Worm (Caenorhabditis elegans) whole organism, L3 larva: ENCODE results near the gene clec-19.
"Not testable (repeated sequence)": the region's sequence is repeated elsewhere in the genome, so short reads cannot be mapped to it uniquely, and the experiment has no call there.

ENCODE experiments used
- aly-2 ChIP-seq: fragments of 150-350 bp; optimal IDR thresholded peaks from 2 replicates; lab custom pipeline; 2014; ENCODE audit warnings: missing biosample characterization, missing genetic modification characterization
- ama-1 ChIP-seq: fragments of 150-350 bp; optimal IDR thresholded peaks from 2 replicates; lab custom pipeline; 2018
- ceh-16 ChIP-seq: sonication (generic microtip); optimal IDR thresholded peaks from 2 replicates; lab custom pipeline; 2017; ENCODE audit warnings: missing biosample characterization, missing genetic modification characterization
- ceh-28 ChIP-seq: fragments of 150-350 bp; optimal IDR thresholded peaks from 2 replicates; lab custom pipeline; 2014; ENCODE audit warnings: missing biosample characterization, missing genetic modification reagents, missing genetic modification characterization
- ceh-82 ChIP-seq: fragments of 150-350 bp; optimal IDR thresholded peaks from 2 replicates; lab custom pipeline; 2014; ENCODE audit warnings: missing biosample characterization, missing genetic modification characterization
- ceh-9 ChIP-seq: sonication (generic microtip); optimal IDR thresholded peaks from 2 replicates; lab custom pipeline; 2018; ENCODE audit warnings: missing biosample characterization, missing genetic modification characterization
- daf-12 ChIP-seq: fragments of 150-350 bp; optimal IDR thresholded peaks from 2 replicates; lab custom pipeline; 2014; ENCODE audit warnings: missing biosample characterization, missing genetic modification reagents, missing genetic modification characterization
- egl-27 ChIP-seq: sonication (generic microtip); optimal IDR thresholded peaks from 4 replicates; lab custom pipeline; 2017; ENCODE audit warnings: missing biosample characterization, missing genetic modification reagents, missing genetic modification characterization
- egl-5 ChIP-seq: fragments of 150-350 bp; optimal IDR thresholded peaks from 2 replicates; lab custom pipeline; 2017; ENCODE audit warnings: missing biosample characterization, missing genetic modification reagents, missing genetic modification characterization, inconsistent platforms
- elt-2 ChIP-seq: sonication (generic microtip); optimal IDR thresholded peaks from 2 replicates; lab custom pipeline; 2016; ENCODE audit warnings: missing genetic modification reagents, mild to moderate bottlenecking, missing genetic modification characterization, missing compliant biosample characterization
- elt-3 ChIP-seq, 3 experiments: fragments of 150-350 bp in 1 of 3; sonication (generic microtip) in 2 of 3; optimal IDR thresholded peaks; 2 replicates in 2 of 3; 4 replicates in 1 of 3; lab custom pipeline; 2014 to 2017; ENCODE audit warnings: missing biosample characterization in 3 of 3, missing genetic modification characterization in 3 of 3
- eor-1 ChIP-seq, 2 experiments: fragments of 150-350 bp; optimal IDR thresholded peaks; 2 replicates each; lab custom pipeline; 2014 to 2018; ENCODE audit warnings: missing biosample characterization in 2 of 2, missing genetic modification characterization in 2 of 2
- fkh-10 ChIP-seq: sonication (generic microtip); optimal IDR thresholded peaks from 2 replicates; lab custom pipeline; 2017; ENCODE audit warnings: missing biosample characterization, missing genetic modification reagents, missing genetic modification characterization
- fos-1 ChIP-seq: fragments of 150-350 bp; optimal IDR thresholded peaks from 2 replicates; lab custom pipeline; 2014; ENCODE audit warnings: missing biosample characterization, missing genetic modification characterization
- lin-15B ChIP-seq: fragments of 150-350 bp; optimal IDR thresholded peaks from 2 replicates; lab custom pipeline; 2014; ENCODE audit warnings: missing biosample characterization, missing genetic modification characterization
- lin-39 ChIP-seq: fragments of 150-350 bp; optimal IDR thresholded peaks from 2 replicates; lab custom pipeline; 2018; ENCODE audit warnings: missing biosample characterization, missing genetic modification reagents, missing genetic modification characterization
- lsy-12 ChIP-seq: sonication (generic microtip); optimal IDR thresholded peaks from 2 replicates; lab custom pipeline; 2016; ENCODE audit warnings: mild to moderate bottlenecking, missing genetic modification characterization, missing compliant biosample characterization
- mdl-1 ChIP-seq: fragments of 150-350 bp; optimal IDR thresholded peaks from 2 replicates; lab custom pipeline; 2014; ENCODE audit warnings: missing biosample characterization, missing genetic modification characterization
- mml-1 ChIP-seq: fragments of 150-350 bp; sonication (generic microtip); optimal IDR thresholded peaks from 3 replicates; lab custom pipeline; 2014; ENCODE audit warnings: missing biosample characterization, missing genetic modification characterization
- nfya-1 ChIP-seq: sonication (generic microtip); optimal IDR thresholded peaks from 2 replicates; lab custom pipeline; 2017; ENCODE audit warnings: missing genetic modification characterization, mild to moderate bottlenecking, missing compliant biosample characterization, antibody characterized with exemption, moderate library complexity; ENCODE audit not compliant: insufficient read depth
- nhr-12 ChIP-seq: fragments of 150-350 bp; optimal IDR thresholded peaks from 2 replicates; lab custom pipeline; 2014; ENCODE audit warnings: missing biosample characterization, missing genetic modification characterization
- nhr-23 ChIP-seq: fragments of 150-350 bp; optimal IDR thresholded peaks from 2 replicates; lab custom pipeline; 2014; ENCODE audit warnings: missing biosample characterization, missing genetic modification reagents, missing genetic modification characterization
- nhr-25 ChIP-seq: sonication (generic microtip); optimal IDR thresholded peaks from 2 replicates; lab custom pipeline; 2017; ENCODE audit warnings: missing biosample characterization, missing genetic modification characterization
- nhr-28 ChIP-seq: fragments of 150-350 bp; optimal IDR thresholded peaks from 2 replicates; lab custom pipeline; 2014; ENCODE audit warnings: missing biosample characterization, missing genetic modification characterization
- nhr-43 ChIP-seq: sonication (generic microtip); optimal IDR thresholded peaks from 2 replicates; lab custom pipeline; 2016; ENCODE audit warnings: mild to moderate bottlenecking, missing genetic modification characterization, missing compliant biosample characterization; ENCODE audit not compliant: poor library complexity, severe bottlenecking
- nhr-77 ChIP-seq: fragments of 150-350 bp; optimal IDR thresholded peaks from 2 replicates; lab custom pipeline; 2014; ENCODE audit warnings: missing biosample characterization, missing genetic modification characterization
- pha-4 ChIP-seq: fragments of 150-350 bp; optimal IDR thresholded peaks from 2 replicates; lab custom pipeline; 2014; ENCODE audit warnings: missing biosample characterization, missing genetic modification reagents, missing genetic modification characterization
- pqm-1 ChIP-seq: fragments of 150-350 bp; optimal IDR thresholded peaks from 2 replicates; lab custom pipeline; 2017; ENCODE audit warnings: missing biosample characterization, missing genetic modification characterization, inconsistent platforms
- skn-1 ChIP-seq: fragments of 150-350 bp; optimal IDR thresholded peaks from 2 replicates; lab custom pipeline; 2014; ENCODE audit warnings: missing biosample characterization, missing genetic modification characterization
- snpc-4 ChIP-seq: fragments of 150-350 bp; optimal IDR thresholded peaks from 2 replicates; lab custom pipeline; 2014; ENCODE audit warnings: missing biosample characterization, missing genetic modification characterization
- tbx-2 ChIP-seq: sonication (generic microtip); optimal IDR thresholded peaks from 2 replicates; lab custom pipeline; 2016; ENCODE audit warnings: mild to moderate bottlenecking, missing genetic modification characterization, missing compliant biosample characterization
- unc-39 ChIP-seq: sonication (generic microtip); optimal IDR thresholded peaks from 4 replicates; lab custom pipeline; 2017; ENCODE audit warnings: missing biosample characterization, missing genetic modification characterization
- unc-62 ChIP-seq: fragments of 150-350 bp; sonication (generic microtip); optimal IDR thresholded peaks from 4 replicates; lab custom pipeline; 2014; ENCODE audit warnings: missing biosample characterization, missing genetic modification reagents, missing genetic modification characterization
- zag-1 ChIP-seq: fragments of 150-350 bp; optimal IDR thresholded peaks from 2 replicates; lab custom pipeline; 2014; ENCODE audit warnings: missing biosample characterization, missing genetic modification characterization

Gene clec-19

ce11 chrII:1767458-1767857 is 23.2 kb downstream of the clec-19 start:
- TF ChIP-seq elt-2 (tag; lab: Kevin White, UChicago) (peak; percentile 75), pqm-1 (tag; lab: Kevin White, UChicago) (peak; percentile 39)

DNA sequence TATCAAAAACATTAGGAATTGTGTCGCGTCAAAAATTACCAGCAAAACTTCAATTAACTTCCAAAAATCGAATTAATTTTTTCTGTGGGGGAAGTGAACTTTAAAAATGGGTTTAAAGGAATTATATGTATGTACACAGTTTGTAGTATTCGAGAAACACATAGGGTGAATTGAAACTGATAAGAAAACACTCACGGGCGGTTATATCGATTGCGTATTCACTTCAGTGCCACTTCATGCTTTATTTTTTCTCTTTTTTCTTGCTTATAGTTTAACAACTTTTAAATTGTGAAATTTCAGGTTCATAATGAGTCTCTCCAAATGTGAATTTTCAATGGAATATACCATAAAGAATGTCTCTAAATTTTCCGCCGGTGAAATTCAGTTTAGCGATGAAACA is 27.1 kb downstream of the clec-19 start, which contains the start of gene math-26:
TSS of gene math-26 (plus strand) at position 301 of the 400 bp plus-strand sequence.
- TF ChIP-seq elt-2 (tag; lab: Kevin White, UChicago) = peak; percentile 21

DNA sequence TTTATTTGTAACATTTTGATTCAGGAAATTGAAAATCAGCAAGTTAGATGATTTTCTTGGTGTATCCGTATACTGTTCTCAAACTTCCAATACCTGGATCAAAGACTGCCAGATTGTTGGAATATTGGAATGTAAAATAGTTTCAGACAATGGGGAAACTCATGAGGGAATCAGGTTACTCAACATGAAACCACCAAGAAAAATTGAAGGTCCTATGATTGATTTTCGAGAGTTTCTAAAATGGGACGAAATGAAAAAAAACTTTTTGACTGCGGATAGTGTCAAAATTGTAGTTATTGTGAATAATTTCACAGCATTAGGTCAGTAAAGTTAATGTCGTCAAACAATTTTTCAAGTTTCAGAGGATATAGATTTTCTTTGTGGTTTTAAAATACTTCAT is 27.5 kb downstream of the clec-19 start, which contains the start of gene math-3:
TSS of gene math-3 (plus strand) at position 301 of the 400 bp plus-strand sequence.
- no peak for TF ChIP-seq pha-4 (tag; lab: Kevin White, UChicago)
- no peak for TF ChIP-seq fos-1 (tag; lab: Kevin White, UChicago)
- no peak for TF ChIP-seq ceh-16 (tag; lab: Kevin White, UChicago)
- no peak for TF ChIP-seq eor-1 (tag; optimal IDR thresholded peaks at IDR 0.05; lab: Kevin White, UChicago)
- no peak for TF ChIP-seq fkh-10 (GFP tag; lab: Kevin White, UChicago)
- TF ChIP-seq lsy-12 (tag; lab: Kevin White, UChicago) = no peak
- no peak for TF ChIP-seq nhr-25 (tag; lab: Kevin White, UChicago)
- no peak for TF ChIP-seq nhr-43 (tag; lab: Kevin White, UChicago)
- TF ChIP-seq aly-2 = no peak
- no peak for TF ChIP-seq nhr-23 (tag; lab: Kevin White, UChicago)
- no peak for TF ChIP-seq ceh-28 (tag; lab: Kevin White, UChicago)
- no peak for TF ChIP-seq egl-5 (tag; lab: Kevin White, UChicago)
- TF ChIP-seq lin-39 = no peak
- no peak for TF ChIP-seq daf-12
- TF ChIP-seq, all 47 proteins: peak for 0

- TF ChIP-seq elt-3 (tag; optimal IDR thresholded peaks at IDR 0.05; lab: Kevin White, UChicago); unc-62; skn-1 (tag; lab: Kevin White, UChicago): not testable (repeated sequence)
Observed at ce11 chrII:1775234-1775633, 31.0 kb downstream of the clec-19 start, which contains the start of gene F36H5.14. TSS of gene F36H5.14 (plus strand) at chrII:1775534.

DNA sequence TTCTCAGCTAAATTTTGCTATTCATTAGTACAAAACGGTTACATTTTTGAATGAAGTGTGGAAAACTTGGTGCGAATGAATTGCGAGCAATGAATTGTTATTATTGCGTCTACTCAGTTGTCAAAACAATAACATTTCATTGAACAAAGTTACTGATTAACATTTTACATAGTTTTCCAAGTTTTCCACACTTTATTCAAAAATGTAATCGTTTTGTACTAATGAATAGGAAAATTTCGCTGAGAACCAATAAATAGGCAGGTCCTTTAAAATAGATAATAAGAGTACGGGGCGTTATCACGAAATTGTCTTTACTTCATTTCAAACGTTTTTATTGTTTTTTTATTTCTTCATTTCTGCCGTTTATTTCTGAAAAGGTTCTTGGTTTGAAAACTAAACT is 38.2 kb downstream of the clec-19 start, which contains the start of gene math-4:
TSS of gene math-4 (minus strand) at position 101 of the 400 bp plus-strand sequence.
- TF ChIP-seq elt-2 (tag; lab: Kevin White, UChicago) (peak; percentile 12), mdl-1 (tag; lab: Kevin White, UChicago) (no peak)

ce11 chrII:1784799-1785198 is 40.5 kb downstream of the clec-19 start, which contains the start of gene C08F1.11:
TSS of gene C08F1.11 (minus strand) at chrII:1784899.
- TF ChIP-seq mdl-1 (tag; lab: Kevin White, UChicago) (no peak), ama-1 (no peak), eor-1 (tag; optimal IDR thresholded peaks at IDR 0.05; lab: Kevin White, UChicago) (no peak), egl-27 (no peak), tbx-2 (tag; lab: Kevin White, UChicago) (no peak), nhr-28 (no peak), elt-2 (tag; lab: Kevin White, UChicago) (no peak), aly-2 (no peak), ceh-9 (tag; lab: Kevin White, UChicago) (no peak), ceh-82 (tag; lab: Kevin White, UChicago) (no peak)

DNA sequence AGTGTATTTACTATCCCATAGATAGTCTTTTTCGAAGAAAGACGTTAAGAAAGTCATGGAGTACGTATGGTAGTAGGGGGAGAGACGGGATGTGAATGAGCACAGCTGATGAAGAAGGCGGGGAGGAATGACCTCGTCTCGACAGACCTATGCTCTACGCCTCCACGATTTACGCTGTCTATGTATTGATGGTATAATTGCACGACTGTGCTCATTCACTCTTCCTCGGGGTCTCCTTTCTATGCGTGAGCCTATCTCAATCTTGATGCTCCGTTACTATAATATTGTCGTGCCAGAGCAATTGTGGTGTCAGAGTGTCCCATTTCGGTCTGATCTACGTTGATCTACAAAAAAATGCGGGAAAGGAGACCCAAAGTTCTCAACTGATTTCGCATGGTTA is 41.9 kb downstream of the clec-19 start, which contains the start of gene C08F1.10:
TSS of gene C08F1.10 (minus strand) at position 101 of the 400 bp plus-strand sequence.
- no peak for TF ChIP-seq mdl-1 (tag; lab: Kevin White, UChicago)
- TF ChIP-seq elt-3 (tag; optimal IDR thresholded peaks at IDR 0.05; lab: Kevin White, UChicago) = no peak
- no peak for TF ChIP-seq fkh-10 (GFP tag; lab: Kevin White, UChicago)
- TF ChIP-seq unc-62 = no peak
- TF ChIP-seq nhr-77 (tag; lab: Kevin White, UChicago) = no peak
- no peak for TF ChIP-seq snpc-4 (tag; lab: Kevin White, UChicago)
- no peak for TF ChIP-seq lsy-12 (tag; lab: Kevin White, UChicago)
- no peak for TF ChIP-seq nhr-12
- no peak for TF ChIP-seq unc-39 (tag; lab: Kevin White, UChicago)
- no peak for TF ChIP-seq nfya-1 (tag; lab: Kevin White, UChicago)
- no peak for TF ChIP-seq skn-1 (tag; lab: Kevin White, UChicago)
- no peak for TF ChIP-seq lin-15B
- no peak for TF ChIP-seq mml-1 (tag; lab: Kevin White, UChicago)
- TF ChIP-seq nhr-28 = no peak
- no peak for TF ChIP-seq pqm-1 (tag; lab: Kevin White, UChicago)
- TF ChIP-seq tbx-2 (tag; lab: Kevin White, UChicago) = no peak
- no peak for TF ChIP-seq fos-1 (tag; lab: Kevin White, UChicago)
- TF ChIP-seq egl-27 = no peak
- TF ChIP-seq nhr-43 (tag; lab: Kevin White, UChicago) = no peak
- TF ChIP-seq zag-1 (tag; lab: Kevin White, UChicago) = no peak
